Worm (Caenorhabditis elegans): ENCODE results near the gene F58E6.8.

ce11 chrV:9771311-9771710, 15.7 kb upstream of the F58E6.8 start:
- TF ChIP-seq npax-4 (tag; optimal IDR thresholded peaks at IDR 0.05): no peak
- no peak for TF ChIP-seq elt-2 (tag; optimal IDR thresholded peaks at IDR 0.05)
- no peak for TF ChIP-seq K02D7.2 (tag; optimal IDR thresholded peaks at IDR 0.05)
- no peak for TF ChIP-seq odd-2 (tag; optimal IDR thresholded peaks at IDR 0.05)

All from whole organism, late embryonic.